Worm (Caenorhabditis elegans) whole organism, mixed stage, embryonic: ENCODE data around the gene sre-1.

ENCODE experiments used
- M03D4.4 ChIP-seq: sonication (generic microtip); optimal IDR thresholded peaks from 2 replicates; lab custom pipeline; 2017; ENCODE audit warnings: mild to moderate bottlenecking, missing genetic modification characterization, missing compliant biosample characterization
- bed-3 ChIP-seq: fragments of 200-800 bp; sonication (Bioruptor generic); optimal IDR thresholded peaks from 3 replicates; lab custom pipeline; 2018; ENCODE audit warnings: mild to moderate bottlenecking, missing genetic modification characterization, moderate library complexity, missing compliant biosample characterization
- blmp-1 ChIP-seq: fragments of 150-350 bp; optimal IDR thresholded peaks from 2 replicates; lab custom pipeline; 2014; ENCODE audit warnings: missing biosample characterization, missing genetic modification characterization
- ceh-39 ChIP-seq: fragments of 150-350 bp; optimal IDR thresholded peaks from 2 replicates; lab custom pipeline; 2014; ENCODE audit warnings: missing biosample characterization, missing genetic modification characterization
- ceh-43 ChIP-seq: fragments of 200-800 bp; sonication (Bioruptor generic); optimal IDR thresholded peaks from 2 replicates; lab custom pipeline; 2018; ENCODE audit warnings: mild to moderate bottlenecking, missing genetic modification characterization, moderate library complexity, missing compliant biosample characterization
- ceh-83 ChIP-seq: fragments of 200-800 bp; sonication (Bioruptor generic); optimal IDR thresholded peaks from 2 replicates; lab custom pipeline; 2018; ENCODE audit warnings: mild to moderate bottlenecking, missing genetic modification characterization, missing compliant biosample characterization
- ces-1 ChIP-seq: fragments of 150-350 bp; optimal IDR thresholded peaks from 2 replicates; lab custom pipeline; 2014; ENCODE audit warnings: missing biosample characterization, missing genetic modification reagents, missing genetic modification characterization
- cnd-1 ChIP-seq: fragments of 200-800 bp; sonication (Bioruptor generic); optimal IDR thresholded peaks from 2 replicates; lab custom pipeline; 2018; ENCODE audit warnings: mild to moderate bottlenecking, missing genetic modification characterization, missing compliant biosample characterization
- drap-1 ChIP-seq: fragments of 200-800 bp; sonication (Bioruptor generic); optimal IDR thresholded peaks from 3 replicates; lab custom pipeline; 2018; ENCODE audit warnings: mild to moderate bottlenecking, missing genetic modification characterization, missing compliant biosample characterization
- elt-1 ChIP-seq: sonication (generic microtip); optimal IDR thresholded peaks from 2 replicates; lab custom pipeline; 2017; ENCODE audit warnings: missing genetic modification characterization, mild to moderate bottlenecking, missing compliant biosample characterization, antibody characterized with exemption, moderate library complexity, borderline replicate concordance; ENCODE audit not compliant: insufficient read depth
- elt-3 ChIP-seq: fragments of 150-350 bp; optimal IDR thresholded peaks from 2 replicates; lab custom pipeline; 2014; ENCODE audit warnings: missing biosample characterization, missing genetic modification characterization
- flh-1 ChIP-seq: fragments of 200-800 bp; sonication (Bioruptor generic); optimal IDR thresholded peaks from 2 replicates; lab custom pipeline; 2018; ENCODE audit warnings: mild to moderate bottlenecking, missing genetic modification characterization, moderate library complexity, missing compliant biosample characterization
- ham-2 ChIP-seq: fragments of 200-800 bp; sonication (Bioruptor generic); optimal IDR thresholded peaks from 2 replicates; lab custom pipeline; 2018; ENCODE audit warnings: mild to moderate bottlenecking, missing genetic modification characterization, missing compliant biosample characterization
- hlh-1 ChIP-seq: fragments of 150-350 bp; optimal IDR thresholded peaks from 2 replicates; lab custom pipeline; 2014; ENCODE audit warnings: missing biosample characterization, missing genetic modification reagents, missing genetic modification characterization
- lin-13 ChIP-seq: fragments of 150-350 bp; optimal IDR thresholded peaks from 2 replicates; lab custom pipeline; 2014; ENCODE audit warnings: missing biosample characterization, missing genetic modification characterization
- lin-32 ChIP-seq: fragments of 200-800 bp; sonication (Bioruptor generic); optimal IDR thresholded peaks from 2 replicates; lab custom pipeline; 2018; ENCODE audit warnings: mild to moderate bottlenecking, missing genetic modification characterization, missing compliant biosample characterization
- lsy-2 ChIP-seq: fragments of 150-350 bp; optimal IDR thresholded peaks from 2 replicates; lab custom pipeline; 2014; ENCODE audit warnings: missing biosample characterization, missing genetic modification characterization
- mab-5 ChIP-seq: fragments of 150-350 bp; optimal IDR thresholded peaks from 2 replicates; lab custom pipeline; 2014; ENCODE audit warnings: missing biosample characterization, missing genetic modification characterization
- mep-1 ChIP-seq: fragments of 150-350 bp; optimal IDR thresholded peaks from 2 replicates; lab custom pipeline; 2017; ENCODE audit warnings: missing biosample characterization, missing genetic modification reagents, missing genetic modification characterization, inconsistent platforms
- mls-2 ChIP-seq: sonication (generic microtip); optimal IDR thresholded peaks from 2 replicates; lab custom pipeline; 2016; ENCODE audit warnings: mild to moderate bottlenecking, missing genetic modification characterization, moderate library complexity, missing compliant biosample characterization
- nhr-12 ChIP-seq: fragments of 150-350 bp; optimal IDR thresholded peaks from 2 replicates; lab custom pipeline; 2014; ENCODE audit warnings: missing biosample characterization, missing genetic modification characterization
- nhr-237 ChIP-seq: fragments of 150-350 bp; optimal IDR thresholded peaks from 2 replicates; lab custom pipeline; 2014; ENCODE audit warnings: missing biosample characterization, missing genetic modification characterization
- nhr-28 ChIP-seq: fragments of 150-350 bp; optimal IDR thresholded peaks from 2 replicates; lab custom pipeline; 2014; ENCODE audit warnings: missing biosample characterization, missing genetic modification characterization
- nhr-76 ChIP-seq: sonication (generic microtip); optimal IDR thresholded peaks from 2 replicates; lab custom pipeline; 2017; ENCODE audit warnings: missing biosample characterization, missing genetic modification characterization
- pha-4 ChIP-seq: fragments of 150-350 bp; optimal IDR thresholded peaks from 2 replicates; lab custom pipeline; 2018; ENCODE audit warnings: missing biosample characterization, missing genetic modification reagents, missing genetic modification characterization
- sem-2 ChIP-seq: fragments of 200-800 bp; sonication (Bioruptor generic); optimal IDR thresholded peaks from 2 replicates; lab custom pipeline; 2018; ENCODE audit warnings: mild to moderate bottlenecking, missing genetic modification characterization, missing compliant biosample characterization
- snpc-4 ChIP-seq: fragments of 150-350 bp; optimal IDR thresholded peaks from 2 replicates; lab custom pipeline; 2014; ENCODE audit warnings: missing biosample characterization, missing genetic modification characterization
- sptf-1 ChIP-seq: sonication (generic microtip); optimal IDR thresholded peaks from 2 replicates; lab custom pipeline; 2017; ENCODE audit warnings: mild to moderate bottlenecking, missing genetic modification characterization, moderate library complexity, missing compliant biosample characterization
- tbx-8 ChIP-seq: fragments of 200-800 bp; sonication (Bioruptor generic); optimal IDR thresholded peaks from 2 replicates; lab custom pipeline; 2018; ENCODE audit warnings: mild to moderate bottlenecking, missing genetic modification characterization, moderate library complexity, missing compliant biosample characterization
- unc-120 ChIP-seq: sonication (generic microtip); optimal IDR thresholded peaks from 2 replicates; lab custom pipeline; 2017; ENCODE audit warnings: missing genetic modification characterization, missing compliant biosample characterization; ENCODE audit not compliant: poor library complexity, severe bottlenecking
- unc-39 ChIP-seq: fragments of 150-350 bp; optimal IDR thresholded peaks from 2 replicates; lab custom pipeline; 2014; ENCODE audit warnings: missing biosample characterization, missing genetic modification characterization
- unc-62 ChIP-seq: fragments of 150-350 bp; optimal IDR thresholded peaks from 2 replicates; lab custom pipeline; 2014; ENCODE audit warnings: missing biosample characterization, missing genetic modification reagents, missing genetic modification characterization
- zip-8 ChIP-seq: fragments of 150-350 bp; optimal IDR thresholded peaks from 2 replicates; lab custom pipeline; 2014; ENCODE audit warnings: missing biosample characterization, missing genetic modification characterization
- ztf-11 ChIP-seq: fragments of 150-350 bp; optimal IDR thresholded peaks from 2 replicates; lab custom pipeline; 2014; ENCODE audit warnings: missing biosample characterization, missing genetic modification characterization

Gene sre-1

DNA sequence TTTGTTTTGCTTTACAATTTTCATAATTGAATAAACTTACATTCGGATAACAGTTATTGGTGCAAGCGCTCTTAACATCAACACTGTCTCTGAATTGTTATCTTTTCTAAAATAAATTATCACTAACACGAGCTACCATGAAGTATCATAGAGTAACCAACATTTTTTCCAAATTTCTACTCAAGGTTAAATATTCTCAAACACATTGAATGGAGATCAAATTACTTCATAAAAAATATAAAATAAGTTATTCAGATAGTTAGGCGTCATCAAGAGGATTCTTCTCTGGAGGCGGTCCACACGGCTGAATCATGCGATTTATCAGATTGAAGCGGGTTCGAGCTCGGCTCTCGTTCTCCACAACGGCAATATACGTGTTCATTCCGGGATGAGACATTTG lies 11.1 kb upstream of the sre-1 start, which contains the start of gene B0495.5:
Gene B0495.5, minus strand, starts transcription at position 101 of the 400 bp plus-strand sequence.
- no peak for TF ChIP-seq ceh-43 (GFP tag; lab: Kevin White, UChicago)

ce11 chrII:7699009-7699408 lies 10.5 kb upstream of the sre-1 start, which contains the start of the genes moa-2 and cdk-11.1:
Gene moa-2, minus strand, starts transcription at chrII:7699033.
Gene cdk-11.1, plus strand, starts transcription at chrII:7699235.
- TF ChIP-seq flh-1 (GFP tag; lab: Kevin White, UChicago) (no peak), mep-1 (tag; lab: Kevin White, UChicago) (peak; percentile 12), ceh-83 (no peak), snpc-4 (no peak), sem-2 (GFP tag; lab: Kevin White, UChicago) (no peak), lsy-2 (tag; lab: Kevin White, UChicago) (peak; percentile 94), pha-4 (tag; lab: Kevin White, UChicago) (peak; percentile 5)

ce11 chrII:7704387-7704786 lies 5.1 kb upstream of the sre-1 start:
- no peak for TF ChIP-seq lsy-2 (tag; lab: Kevin White, UChicago)
- TF ChIP-seq ces-1, result no peak
- TF ChIP-seq zip-8 (tag; lab: Kevin White, UChicago), result no peak
- TF ChIP-seq elt-3 (tag; lab: Kevin White, UChicago), result no peak
- TF ChIP-seq mls-2, result no peak
- no peak for TF ChIP-seq lin-13 (tag; lab: Kevin White, UChicago)
- TF ChIP-seq pha-4 (tag; lab: Kevin White, UChicago), result no peak
- TF ChIP-seq unc-120, result no peak
- no peak for TF ChIP-seq nhr-76 (tag; lab: Kevin White, UChicago)
- TF ChIP-seq ham-2 (GFP tag; lab: Kevin White, UChicago), result no peak
- TF ChIP-seq nhr-28 (tag; lab: Kevin White, UChicago), result no peak

DNA sequence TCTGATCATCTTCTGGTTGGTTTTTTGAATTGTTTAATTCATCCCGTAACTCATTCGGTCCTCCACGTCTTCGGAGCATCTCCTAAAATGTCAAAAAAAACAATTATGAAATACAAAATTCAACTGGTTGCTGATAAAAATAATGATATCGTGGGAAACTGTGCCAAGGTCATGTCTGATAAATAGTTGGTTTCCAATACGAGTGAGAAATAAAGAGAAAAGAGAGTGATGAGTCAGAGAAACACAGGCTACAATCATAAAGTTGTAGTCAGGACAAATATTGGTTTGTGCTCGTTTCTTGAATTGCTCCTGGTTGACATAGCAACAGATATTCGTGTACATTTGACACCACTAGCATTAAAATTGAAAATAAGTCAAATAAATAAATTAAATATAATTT lies 4.4 kb upstream of the sre-1 start, which contains the start of gene B0495.7:
Gene B0495.7, minus strand, starts transcription at position 82 of the 400 bp plus-strand sequence.
- TF ChIP-seq sptf-1 (tag; lab: Kevin White, UChicago) (no peak), pha-4 (tag; lab: Kevin White, UChicago) (no peak), ztf-11 (tag; lab: Kevin White, UChicago) (no peak), lin-13 (tag; lab: Kevin White, UChicago) (no peak), ceh-43 (GFP tag; lab: Kevin White, UChicago) (no peak), ceh-83 (no peak), tbx-8 (GFP tag; lab: Kevin White, UChicago) (no peak), nhr-237 (no peak)

DNA sequence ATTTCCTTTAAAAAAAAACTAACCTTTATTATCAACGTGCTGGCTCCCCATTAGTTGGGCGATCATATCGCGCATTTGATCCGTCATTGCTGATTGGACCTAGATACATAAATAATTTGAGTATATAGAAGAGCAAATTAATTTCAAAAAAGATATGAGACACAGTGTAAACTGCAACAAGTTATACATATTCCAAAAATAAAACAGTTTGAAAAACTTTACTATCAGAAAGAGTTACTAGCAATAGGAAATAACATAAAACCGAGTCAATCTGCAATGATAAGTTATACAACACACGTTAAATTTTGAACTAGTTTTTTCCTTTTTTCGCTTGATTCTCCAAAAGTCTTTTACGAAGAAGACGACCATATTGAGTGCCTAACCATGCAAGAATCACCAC lies 2.1 kb upstream of the sre-1 start, which contains the start of gene luc-7L:
Gene luc-7L, minus strand, starts transcription at position 101 of the 400 bp plus-strand sequence.
- TF ChIP-seq unc-39 (tag; lab: Kevin White, UChicago), result no peak
- TF ChIP-seq nhr-12 (tag; lab: Kevin White, UChicago), result no peak
- TF ChIP-seq drap-1 (GFP tag; lab: Kevin White, UChicago), result no peak
- no peak for TF ChIP-seq blmp-1 (tag; lab: Kevin White, UChicago)
- no peak for TF ChIP-seq ztf-11 (tag; lab: Kevin White, UChicago)
- TF ChIP-seq flh-1 (GFP tag; lab: Kevin White, UChicago), result no peak
- TF ChIP-seq nhr-28 (tag; lab: Kevin White, UChicago), result no peak
- TF ChIP-seq nhr-76 (tag; lab: Kevin White, UChicago), result no peak
- TF ChIP-seq nhr-237, result no peak
- TF ChIP-seq ceh-43 (GFP tag; lab: Kevin White, UChicago), result no peak
- no peak for TF ChIP-seq ceh-39 (tag; lab: Kevin White, UChicago)

ce11 chrII:7708540-7708939 lies 964 bp upstream of the sre-1 start, which contains the start of gene B0495.9:
Gene B0495.9, minus strand, starts transcription at chrII:7708710.
- peak; percentile 76 for TF ChIP-seq sem-2 (GFP tag; lab: Kevin White, UChicago)
- TF ChIP-seq nhr-76 (tag; lab: Kevin White, UChicago), result peak; percentile 93
- peak; percentile 90 for TF ChIP-seq M03D4.4 (tag; lab: Kevin White, UChicago)
- peak; percentile 79 for TF ChIP-seq lin-13 (tag; lab: Kevin White, UChicago)
- peak; percentile 91 for TF ChIP-seq drap-1 (GFP tag; lab: Kevin White, UChicago)
- TF ChIP-seq cnd-1 (tag; lab: Kevin White, UChicago), result peak; percentile 92
- TF ChIP-seq ceh-39 (tag; lab: Kevin White, UChicago), result peak; percentile 27
- peak; percentile 90 for TF ChIP-seq ceh-43 (GFP tag; lab: Kevin White, UChicago)
- peak; percentile 45 for TF ChIP-seq pha-4 (tag; lab: Kevin White, UChicago)
- TF ChIP-seq elt-3 (tag; lab: Kevin White, UChicago), result no peak
- TF ChIP-seq unc-62 (GFP tag; lab: Kevin White, UChicago), result no peak
- no peak for TF ChIP-seq zip-8 (tag; lab: Kevin White, UChicago)
- peak; percentile 96 for TF ChIP-seq mls-2
- peak; percentile 3 for TF ChIP-seq nhr-28 (tag; lab: Kevin White, UChicago)
- peak; percentile 69 for TF ChIP-seq blmp-1 (tag; lab: Kevin White, UChicago)
- peak; percentile 23 for TF ChIP-seq mab-5 (tag; lab: Kevin White, UChicago)
- TF ChIP-seq unc-120, result peak; percentile 75
- peak; percentile 48 for TF ChIP-seq ces-1
- peak; percentile 8 for TF ChIP-seq nhr-237
- peak; percentile 73 for TF ChIP-seq elt-1 (tag; lab: Kevin White, UChicago)
- TF ChIP-seq mep-1 (tag; lab: Kevin White, UChicago), result peak; percentile 33
- peak; percentile 77 for TF ChIP-seq flh-1 (GFP tag; lab: Kevin White, UChicago)
- TF ChIP-seq bed-3 (GFP tag; lab: Kevin White, UChicago), result peak; percentile 79
- TF ChIP-seq snpc-4, result no peak
- TF ChIP-seq nhr-12 (tag; lab: Kevin White, UChicago), result peak; percentile 95
- peak; percentile 88 for TF ChIP-seq lin-32 (GFP tag; lab: Kevin White, UChicago)
- TF ChIP-seq ham-2 (GFP tag; lab: Kevin White, UChicago), result peak; percentile 83
- peak; percentile 87 for TF ChIP-seq unc-39 (tag; lab: Kevin White, UChicago)
- TF ChIP-seq ztf-11 (tag; lab: Kevin White, UChicago), result peak; percentile 94
- TF ChIP-seq tbx-8 (GFP tag; lab: Kevin White, UChicago), result peak; percentile 73
- peak; percentile 69 for TF ChIP-seq lsy-2 (tag; lab: Kevin White, UChicago)
- peak; percentile 71 for TF ChIP-seq hlh-1 (tag; lab: Kevin White, UChicago)
